Worm (Caenorhabditis elegans): ENCODE results near the gene snt-2.
A peak's percentile ranks its signal among the peaks of the same experiment; 100 is the strongest.

Gene snt-2

DNA sequence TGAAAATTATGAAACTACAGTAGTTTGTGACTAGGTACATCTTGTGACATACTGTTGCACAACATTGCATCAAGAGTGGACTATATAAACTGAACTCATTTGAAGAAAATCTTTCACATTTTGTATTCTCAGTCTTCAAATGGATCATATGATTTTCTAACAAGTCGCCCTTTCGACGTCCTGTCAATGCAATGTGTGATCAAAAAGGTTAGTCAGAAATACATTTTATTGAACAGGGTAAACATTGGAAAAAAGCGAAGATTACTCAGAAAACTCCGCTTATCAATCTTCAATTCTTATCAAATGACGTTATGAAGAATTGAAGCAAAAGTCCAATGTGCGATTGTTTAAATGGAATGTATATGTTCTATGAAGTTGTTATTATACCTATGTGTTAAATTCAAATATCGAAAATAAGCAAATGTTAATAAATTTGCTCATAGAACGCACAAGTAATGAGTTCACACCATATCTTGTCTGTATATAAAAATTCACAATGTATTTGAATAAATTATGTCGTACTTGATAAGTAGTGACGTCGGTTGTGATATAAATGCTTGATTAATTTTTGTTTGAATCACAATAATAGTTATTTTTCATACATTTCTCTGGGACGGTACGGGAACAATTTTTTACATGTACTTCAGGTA is 39.4 kb upstream of the snt-2 start, which contains the start of gene zip-2:
zip-2 (plus strand) TSS at position 128 of the 650 bp plus-strand sequence.
- peak; percentile 24 for TF ChIP-seq jun-1 (tag; optimal IDR thresholded peaks at IDR 0.05)
- peak; percentile 79 for TF ChIP-seq pha-4 (tag; optimal IDR thresholded peaks at IDR 0.05)
- no peak for TF ChIP-seq unc-39 (tag; optimal IDR thresholded peaks at IDR 0.05)
- no peak for TF ChIP-seq mdl-1 (tag; optimal IDR thresholded peaks at IDR 0.05)
- no peak for TF ChIP-seq hmg-11 (tag; optimal IDR thresholded peaks at IDR 0.05)
- TF ChIP-seq fos-1 (tag; optimal IDR thresholded peaks at IDR 0.05), result peak; percentile 14
- no peak for TF ChIP-seq nhr-23 (tag; optimal IDR thresholded peaks at IDR 0.05)
- peak; percentile 27 for TF ChIP-seq ceh-28 (tag; optimal IDR thresholded peaks at IDR 0.05)
- no peak for TF ChIP-seq nhr-11 (tag; optimal IDR thresholded peaks at IDR 0.05)
- peak; percentile 8 for TF ChIP-seq ceh-82 (tag; optimal IDR thresholded peaks at IDR 0.05)
- no peak for TF ChIP-seq egl-5 (tag; optimal IDR thresholded peaks at IDR 0.05)
- TF ChIP-seq eor-1 (tag; optimal IDR thresholded peaks at IDR 0.05), result no peak
- no peak for TF ChIP-seq ZK546.5 (tag; optimal IDR thresholded peaks at IDR 0.05)
- no peak for TF ChIP-seq ama-1 (optimal IDR thresholded peaks at IDR 0.05)
- no peak for TF ChIP-seq snpc-4 (tag; optimal IDR thresholded peaks at IDR 0.05)
- no peak for TF ChIP-seq egl-27 (tag; optimal IDR thresholded peaks at IDR 0.05)
- no peak for TF ChIP-seq nhr-77 (tag; optimal IDR thresholded peaks at IDR 0.05)
- no peak for TF ChIP-seq ztf-4 (tag; optimal IDR thresholded peaks at IDR 0.05)
- no peak for TF ChIP-seq tbx-2 (tag; optimal IDR thresholded peaks at IDR 0.05)
- TF ChIP-seq fkh-2 (tag; optimal IDR thresholded peaks at IDR 0.05), result no peak
- no peak for TF ChIP-seq ceh-9 (tag; optimal IDR thresholded peaks at IDR 0.05)
- no peak for TF ChIP-seq nhr-237 (tag; optimal IDR thresholded peaks at IDR 0.05)
- peak; percentile 98 for TF ChIP-seq pqm-1 (tag; optimal IDR thresholded peaks at IDR 0.05)
- TF ChIP-seq mml-1 (tag; optimal IDR thresholded peaks at IDR 0.05), result no peak
- no peak for TF ChIP-seq nhr-25 (tag; optimal IDR thresholded peaks at IDR 0.05)
- no peak for TF ChIP-seq nhr-43 (tag; optimal IDR thresholded peaks at IDR 0.05; ENCODE audit: poor library complexity, severe bottlenecking)
- TF ChIP-seq daf-12 (tag; optimal IDR thresholded peaks at IDR 0.05), result no peak
- no peak for TF ChIP-seq elt-3 (tag; optimal IDR thresholded peaks at IDR 0.05)
- no peak for TF ChIP-seq fkh-10 (GFP tag; optimal IDR thresholded peaks at IDR 0.05)
- TF ChIP-seq aly-2 (tag; optimal IDR thresholded peaks at IDR 0.05), result no peak
- TF ChIP-seq elt-2 (tag; optimal IDR thresholded peaks at IDR 0.05), result peak; percentile 93
- TF ChIP-seq lin-39 (tag; optimal IDR thresholded peaks at IDR 0.05), result no peak
- TF ChIP-seq lsy-12 (tag; optimal IDR thresholded peaks at IDR 0.05), result no peak

DNA sequence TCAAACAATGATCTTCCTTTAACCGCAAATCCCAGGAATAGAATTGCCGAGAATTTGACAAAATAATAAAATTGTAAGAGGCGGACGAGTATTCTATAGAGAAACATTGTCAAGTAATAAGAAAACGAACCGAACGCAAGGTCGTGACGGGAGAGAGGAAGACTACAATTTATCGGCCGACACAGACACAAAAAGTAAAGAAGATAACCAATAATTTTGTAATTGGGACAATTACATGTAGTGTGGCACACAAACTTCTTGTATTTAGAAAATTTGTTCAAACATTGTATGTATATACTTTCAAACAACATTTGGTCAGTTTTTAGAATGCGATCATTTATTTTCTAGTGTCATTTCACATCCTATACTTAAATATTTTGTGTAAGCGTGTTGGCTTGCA is 38.4 kb upstream of the snt-2 start, which contains the start of gene ceeh-1:
ceeh-1 (minus strand) TSS at position 317 of the 400 bp plus-strand sequence.
- peak; percentile 29 for TF ChIP-seq elt-2 (tag; optimal IDR thresholded peaks at IDR 0.05)
- no peak for TF ChIP-seq nhr-67 (tag; optimal IDR thresholded peaks at IDR 0.05)

DNA sequence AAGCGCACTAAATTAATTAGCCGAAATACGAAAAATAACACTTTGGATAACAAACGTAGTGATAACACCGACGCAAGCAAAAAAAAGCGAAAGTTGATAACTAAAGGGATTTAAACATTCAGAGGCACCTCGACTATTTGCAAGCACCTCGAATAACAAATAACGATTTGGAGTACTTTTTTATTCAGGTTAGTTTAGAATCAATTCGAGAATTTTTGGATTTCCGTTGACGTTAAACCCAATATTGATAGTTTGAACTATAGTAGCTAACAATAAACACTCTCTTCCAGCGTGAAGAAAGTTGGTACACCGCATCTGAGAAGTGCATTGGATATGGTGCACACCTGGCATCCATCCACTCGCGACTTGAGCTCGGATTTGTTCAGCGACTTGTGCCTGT is 31.7 kb upstream of the snt-2 start:
- TF ChIP-seq nhr-67 (tag; optimal IDR thresholded peaks at IDR 0.05) (no peak), eor-1 (tag; optimal IDR thresholded peaks at IDR 0.05) (no peak), lin-39 (tag; optimal IDR thresholded peaks at IDR 0.05) (no peak), elt-3 (tag; optimal IDR thresholded peaks at IDR 0.05) (no peak), tbx-2 (tag; optimal IDR thresholded peaks at IDR 0.05) (no peak), elt-1 (tag; optimal IDR thresholded peaks at IDR 0.05) (no peak), nhr-12 (tag; optimal IDR thresholded peaks at IDR 0.05) (no peak), ceh-28 (tag; optimal IDR thresholded peaks at IDR 0.05) (no peak), aly-2 (tag; optimal IDR thresholded peaks at IDR 0.05) (no peak), nhr-25 (tag; optimal IDR thresholded peaks at IDR 0.05) (no peak), nhr-28 (tag; optimal IDR thresholded peaks at IDR 0.05) (no peak), nhr-23 (tag; optimal IDR thresholded peaks at IDR 0.05) (no peak), nhr-43 (tag; optimal IDR thresholded peaks at IDR 0.05; ENCODE audit: poor library complexity, severe bottlenecking) (no peak), R02D3.7 (tag; optimal IDR thresholded peaks at IDR 0.05) (no peak), pqm-1 (tag; optimal IDR thresholded peaks at IDR 0.05) (no peak), fkh-10 (GFP tag; optimal IDR thresholded peaks at IDR 0.05) (no peak), nhr-11 (tag; optimal IDR thresholded peaks at IDR 0.05) (no peak), zag-1 (tag; optimal IDR thresholded peaks at IDR 0.05) (no peak)
